Fruit fly (Drosophila melanogaster): ENCODE results near the gene Hsc70-2.
A peak's percentile ranks its signal among the peaks of the same experiment; 100 is the strongest.

Gene Hsc70-2

DNA sequence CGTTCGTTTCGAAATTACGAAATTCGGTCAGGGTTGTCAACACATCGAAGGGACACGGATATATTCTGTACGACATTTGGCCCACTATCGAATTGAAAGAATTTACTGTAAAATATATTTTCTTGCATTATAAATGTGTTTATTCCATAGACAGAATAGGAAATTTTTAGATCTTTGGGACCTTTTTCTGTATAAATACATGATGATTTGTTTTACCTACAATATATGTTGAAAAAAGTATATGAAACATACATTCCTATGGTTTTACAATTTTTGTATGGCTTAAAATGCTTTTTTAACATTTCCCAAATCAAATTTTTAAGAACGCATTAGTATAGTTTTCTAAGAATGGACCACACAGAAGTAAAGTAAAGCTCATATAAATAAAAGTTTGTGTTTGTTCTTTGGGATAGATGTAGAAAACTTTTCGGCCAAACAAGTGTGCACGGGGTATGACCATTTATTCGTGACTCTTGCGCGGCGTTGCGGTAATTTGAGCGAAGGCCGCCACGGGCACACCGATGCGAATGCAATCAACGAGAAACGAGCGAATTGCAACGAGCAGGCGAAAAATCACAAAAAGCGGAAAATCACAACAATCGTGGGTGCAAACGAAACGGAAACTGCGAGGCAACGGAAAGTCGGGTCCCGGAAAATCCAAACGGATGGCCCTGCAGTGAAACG is 46.9 kb upstream of the Hsc70-2 start, which contains the start of the genes CG17327, CG44194 and CG7518 (continued):
- TF ChIP-seq pros (GFP tag; optimal IDR thresholded peaks at IDR 0.05), result no peak
- no peak for TF ChIP-seq CG12769 (tag; optimal IDR thresholded peaks at IDR 0.05)
- no peak for TF ChIP-seq klu (GFP tag; IDR thresholded peaks at IDR 0.05)
- TF ChIP-seq CG14965 (GFP tag; optimal IDR thresholded peaks at IDR 0.05; ENCODE audit: borderline replicate concordance), result no peak
- no peak for TF ChIP-seq Neu2 (GFP tag; optimal IDR thresholded peaks at IDR 0.05; ENCODE audit: borderline replicate concordance)
- TF ChIP-seq Doc3 (GFP tag; IDR thresholded peaks at IDR 0.05; ENCODE audit: partially characterized antibody), result no peak; the same call in 2 of the 3 replicates
- no peak for TF ChIP-seq CG3838 (GFP tag; optimal IDR thresholded peaks at IDR 0.05)
- TF ChIP-seq CG13775 (GFP tag; optimal IDR thresholded peaks at IDR 0.05), result peak; percentile 50
- peak; percentile 42 for TF ChIP-seq CG2120 (GFP tag; optimal IDR thresholded peaks at IDR 0.05)
- TF ChIP-seq nerfin-2 (GFP tag; IDR thresholded peaks at IDR 0.05; ENCODE audit: partially characterized antibody), result no peak
- TF ChIP-seq Ssrp (tag; optimal IDR thresholded peaks at IDR 0.05), result peak; percentile 2
- no peak for TF ChIP-seq CG3065 (GFP tag; optimal IDR thresholded peaks at IDR 0.05)
- no peak for TF ChIP-seq Oli (tag; optimal IDR thresholded peaks at IDR 0.05)
- TF ChIP-seq fu2 (GFP tag; optimal IDR thresholded peaks at IDR 0.05), result peak; percentile 16
- peak; percentile 56 for TF ChIP-seq phol (tag; optimal IDR thresholded peaks at IDR 0.05)
- TF ChIP-seq trh (GFP tag; optimal IDR thresholded peaks at IDR 0.05), result no peak
- TF ChIP-seq ato (GFP tag; IDR thresholded peaks at IDR 0.05; ENCODE audit: partially characterized antibody), result no peak
- no peak for TF ChIP-seq CG3407 (GFP tag; optimal IDR thresholded peaks at IDR 0.05)
- TF ChIP-seq cas (GFP tag; IDR thresholded peaks at IDR 0.05), result no peak
- TF ChIP-seq CG7271 (tag; optimal IDR thresholded peaks at IDR 0.05), result no peak
- TF ChIP-seq B-H1 (GFP tag; IDR thresholded peaks at IDR 0.05), result no peak
- TF ChIP-seq CG11560 (tag; IDR thresholded peaks at IDR 0.05), result no peak
- peak; percentile 65 for TF ChIP-seq Med (GFP tag)
- TF ChIP-seq CG10274 (GFP tag; optimal IDR thresholded peaks at IDR 0.05), result no peak
- peak; percentile 42; the same call in 1 of the 3 replicates for TF ChIP-seq CG6791 (GFP tag; IDR thresholded peaks at IDR 0.05; ENCODE audit: partially characterized antibody)
- peak; percentile 51 for TF ChIP-seq Sin3A (optimal IDR thresholded peaks at IDR 0.05)
- TF ChIP-seq disco-r (GFP tag; optimal IDR thresholded peaks at IDR 0.05), result no peak
- no peak for TF ChIP-seq CG43689 (GFP tag; IDR thresholded peaks at IDR 0.05)
- TF ChIP-seq CG15269 (tag; optimal IDR thresholded peaks at IDR 0.05), result no peak
- peak; percentile 10; the same call in 1 of the 3 replicates for TF ChIP-seq CG34224 (GFP tag; IDR thresholded peaks at IDR 0.05; ENCODE audit: partially characterized antibody)
- TF ChIP-seq HmgD (GFP tag; optimal IDR thresholded peaks at IDR 0.05), result peak; percentile 52
- TF ChIP-seq ci (GFP tag; IDR thresholded peaks at IDR 0.05), result no peak
- no peak for TF ChIP-seq twi (tag; optimal IDR thresholded peaks at IDR 0.05)
- peak; percentile 54 for TF ChIP-seq sens (GFP tag)
- TF ChIP-seq CG18476 (GFP tag; optimal IDR thresholded peaks at IDR 0.05), result peak; percentile 6
- no peak for TF ChIP-seq D19A (tag; optimal IDR thresholded peaks at IDR 0.05)
- TF ChIP-seq CG1603 (tag; optimal IDR thresholded peaks at IDR 0.05), result no peak
- TF ChIP-seq ham (GFP tag; IDR thresholded peaks at IDR 0.05), result no peak
- no peak; the same call in 1 of the 2 replicates for TF ChIP-seq lmd (GFP tag; IDR thresholded peaks at IDR 0.05)
- no peak for TF ChIP-seq CG6813 (GFP tag; optimal IDR thresholded peaks at IDR 0.05)
- no peak for TF ChIP-seq CG10431 (GFP tag; optimal IDR thresholded peaks at IDR 0.05)
- peak; percentile 24; the same call in 1 of the 2 replicates for TF ChIP-seq E2f2 (GFP tag; IDR thresholded peaks at IDR 0.05)
- TF ChIP-seq lov (optimal IDR thresholded peaks at IDR 0.05), result no peak
- no peak for TF ChIP-seq lov (GFP tag; IDR thresholded peaks at IDR 0.05)
- peak; percentile 18 to 59 for TF ChIP-seq Pdp1 (GFP tag; optimal IDR thresholded peaks at IDR 0.05)
- TF ChIP-seq CG8924 (tag; optimal IDR thresholded peaks at IDR 0.05), result peak; percentile 9
- no peak for TF ChIP-seq CG13296 (GFP tag; optimal IDR thresholded peaks at IDR 0.05)
- TF ChIP-seq nmo (GFP tag; optimal IDR thresholded peaks at IDR 0.05), result peak; percentile 45
- peak; percentile 29; the same call in 1 of the 2 replicates for TF ChIP-seq Ptx1 (GFP tag; IDR thresholded peaks at IDR 0.05)
- TF ChIP-seq Camta (GFP tag; optimal IDR thresholded peaks at IDR 0.05), result peak; percentile 40

All from whole organism, embryonic.